Worm (Caenorhabditis elegans) whole organism, late embryonic: ENCODE measurements around the gene hmgs-1.

Experiments
- elt-2 ChIP-seq: sonication (generic microtip); optimal IDR thresholded peaks from 2 replicates; lab custom pipeline; 2016; ENCODE audit warnings: missing genetic modification reagents, missing genetic modification characterization, missing compliant biosample characterization
- nhr-11 ChIP-seq: fragments of 150-350 bp; optimal IDR thresholded peaks from 2 replicates; lab custom pipeline; 2014; ENCODE audit warnings: missing biosample characterization, missing genetic modification characterization

hmgs-1 gene

ce11 chrV:5634445-5634844 is 49.9 kb downstream of the hmgs-1 start:
- TF ChIP-seq elt-2 (tag; lab: Kevin White, UChicago) (peak; percentile 39), nhr-11 (tag; lab: Kevin White, UChicago) (no peak)
- TF ChIP-seq, all 69 proteins: peak for 1
